Worm (Caenorhabditis elegans) whole organism, L2 larva: Measurements from ENCODE around the gene Y55B1AR.4.

Source experiments
- C34F6.9 ChIP-seq: fragments of 150-350 bp; optimal IDR thresholded peaks from 2 replicates; lab custom pipeline; 2014; ENCODE audit warnings: missing biosample characterization, missing genetic modification characterization
- R02D3.7 ChIP-seq: fragments of 150-350 bp; optimal IDR thresholded peaks from 2 replicates; lab custom pipeline; 2014; ENCODE audit warnings: missing biosample characterization, missing genetic modification characterization
- ZK546.5 ChIP-seq: sonication (generic microtip); optimal IDR thresholded peaks from 2 replicates; lab custom pipeline; 2017; ENCODE audit warnings: missing biosample characterization, missing genetic modification characterization
- aly-2 ChIP-seq: fragments of 150-350 bp; optimal IDR thresholded peaks from 2 replicates; lab custom pipeline; 2014; ENCODE audit warnings: missing biosample characterization, missing genetic modification characterization
- ceh-82 ChIP-seq: fragments of 150-350 bp; optimal IDR thresholded peaks from 2 replicates; lab custom pipeline; 2014; ENCODE audit warnings: missing biosample characterization, missing genetic modification characterization
- gmeb-1 ChIP-seq: fragments of 150-350 bp; optimal IDR thresholded peaks from 2 replicates; lab custom pipeline; 2014; ENCODE audit warnings: missing biosample characterization, missing genetic modification characterization
- lin-39 ChIP-seq: fragments of 150-350 bp; optimal IDR thresholded peaks from 2 replicates; lab custom pipeline; 2014; ENCODE audit warnings: missing biosample characterization, missing genetic modification reagents, missing genetic modification characterization
- mbf-1 ChIP-seq: sonication (generic microtip); optimal IDR thresholded peaks from 2 replicates; lab custom pipeline; 2017; ENCODE audit warnings: missing biosample characterization, missing genetic modification characterization
- nhr-10 ChIP-seq: sonication (generic microtip); optimal IDR thresholded peaks from 2 replicates; lab custom pipeline; 2017; ENCODE audit warnings: missing biosample characterization, missing genetic modification characterization
- nhr-12 ChIP-seq: fragments of 150-350 bp; optimal IDR thresholded peaks from 2 replicates; lab custom pipeline; 2014; ENCODE audit warnings: missing biosample characterization, missing genetic modification characterization
- nhr-25 ChIP-seq: fragments of 150-350 bp; sonication (generic microtip); optimal IDR thresholded peaks from 3 replicates; lab custom pipeline; 2014; ENCODE audit warnings: missing biosample characterization, missing genetic modification characterization
- nhr-77 ChIP-seq: fragments of 150-350 bp; optimal IDR thresholded peaks from 2 replicates; lab custom pipeline; 2014; ENCODE audit warnings: missing biosample characterization, missing genetic modification characterization
- peb-1 ChIP-seq: fragments of 150-350 bp; optimal IDR thresholded peaks from 2 replicates; lab custom pipeline; 2014; ENCODE audit warnings: missing biosample characterization, missing genetic modification characterization
- skn-1 ChIP-seq: sonication (generic microtip); optimal IDR thresholded peaks from 2 replicates; lab custom pipeline; 2017; ENCODE audit warnings: missing biosample characterization, missing genetic modification characterization
- sma-3 ChIP-seq: sonication (generic microtip); optimal IDR thresholded peaks from 2 replicates; lab custom pipeline; 2016; ENCODE audit warnings: missing genetic modification reagents, missing genetic modification characterization, missing compliant biosample characterization
- snpc-4 ChIP-seq: fragments of 150-350 bp; optimal IDR thresholded peaks from 2 replicates; lab custom pipeline; 2014; ENCODE audit warnings: missing biosample characterization, missing genetic modification characterization
- unc-39 ChIP-seq: fragments of 150-350 bp; optimal IDR thresholded peaks from 2 replicates; lab custom pipeline; 2014; ENCODE audit warnings: missing biosample characterization, missing genetic modification characterization
- unc-55 ChIP-seq: fragments of 150-350 bp; sonication (generic microtip); optimal IDR thresholded peaks from 3 replicates; lab custom pipeline; 2014; ENCODE audit warnings: missing biosample characterization, missing genetic modification reagents, missing genetic modification characterization
- ztf-4 ChIP-seq: fragments of 150-350 bp; optimal IDR thresholded peaks from 2 replicates; lab custom pipeline; 2014; ENCODE audit warnings: missing biosample characterization, missing genetic modification characterization

Y55B1AR.4 gene

DNA sequence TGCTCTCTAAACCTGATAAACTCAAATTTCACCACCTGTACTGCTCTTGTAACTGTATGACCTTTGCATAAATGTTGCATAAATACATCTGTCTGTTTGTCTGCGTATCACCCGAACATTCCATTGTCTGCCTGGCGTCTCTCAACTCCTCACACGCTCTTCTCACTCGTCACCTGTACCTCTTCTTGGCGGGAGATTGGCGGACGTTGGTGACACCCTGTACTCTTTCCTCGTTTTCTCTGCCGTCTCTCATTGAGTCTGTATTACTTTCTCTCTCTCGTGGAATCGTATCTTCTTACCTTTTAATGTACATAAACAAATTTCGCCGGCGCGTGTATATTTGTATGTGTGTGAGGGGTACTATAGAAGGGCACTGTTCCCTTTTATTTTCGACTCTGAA lies 46.5 kb downstream of the Y55B1AR.4 start (continued):
- TF ChIP-seq snpc-4 (tag; lab: Kevin White, UChicago) (no peak), ZK546.5 (tag; lab: Kevin White, UChicago) (no peak), nhr-10 (no peak), C34F6.9 (tag; lab: Kevin White, UChicago) (peak; percentile 35), gmeb-1 (peak; percentile 57), nhr-25 (peak; percentile 51), sma-3 (GFP tag; lab: Kevin White, UChicago) (peak; percentile 23), ztf-4 (tag; lab: Kevin White, UChicago) (no peak), peb-1 (tag; lab: Kevin White, UChicago) (no peak), aly-2 (tag; lab: Kevin White, UChicago) (no peak)

DNA sequence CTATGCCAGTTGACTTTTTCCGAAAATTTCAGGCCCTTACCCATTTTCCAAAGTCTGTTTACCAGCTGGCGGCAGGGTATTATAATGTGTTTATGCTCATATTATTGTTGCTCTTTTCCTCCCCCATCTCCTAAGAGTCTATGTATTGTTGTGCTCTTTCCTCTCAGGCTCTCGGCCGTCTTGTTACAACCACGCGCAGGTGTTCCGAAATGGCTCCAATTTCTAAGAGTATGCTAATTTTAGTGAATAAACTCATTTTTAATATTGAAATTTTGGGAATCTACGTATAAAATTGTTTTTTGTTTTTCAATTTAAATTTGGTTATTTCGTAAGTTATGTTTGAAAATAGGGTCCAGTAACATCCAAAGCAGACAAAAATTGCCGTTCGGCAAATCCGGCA lies 47.2 kb downstream of the Y55B1AR.4 start:
- TF ChIP-seq unc-55 (no peak), ZK546.5 (tag; lab: Kevin White, UChicago) (no peak)

DNA sequence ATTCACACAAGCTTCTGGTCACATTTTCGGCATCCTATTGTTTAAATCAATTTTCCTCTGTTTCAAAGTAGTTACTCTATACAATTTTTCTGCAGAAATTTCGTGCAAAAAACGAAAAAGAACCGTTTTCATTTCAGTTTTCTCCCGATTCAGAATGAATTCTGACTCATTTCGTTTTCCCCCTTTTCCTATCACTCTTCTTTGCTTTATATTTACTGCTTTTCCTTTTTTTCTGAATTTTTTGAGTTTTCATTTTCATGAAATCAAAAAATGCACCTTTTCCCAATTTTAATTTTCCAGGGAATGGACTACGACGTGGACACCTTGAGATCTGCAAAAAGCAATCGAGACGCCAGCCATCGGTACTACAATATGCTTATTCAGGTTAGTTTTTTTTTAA lies 49.7 kb downstream of the Y55B1AR.4 start, which contains the start of gene B0353.1:
B0353.1 (plus strand) TSS at position 301 of the 400 bp plus-strand sequence.
- TF ChIP-seq ceh-82 (tag; lab: Kevin White, UChicago) (no peak), R02D3.7 (tag; lab: Kevin White, UChicago) (no peak), lin-39 (tag; lab: Kevin White, UChicago) (no peak), skn-1 (tag; lab: Kevin White, UChicago) (no peak), unc-39 (tag; lab: Kevin White, UChicago) (no peak), nhr-12 (tag; lab: Kevin White, UChicago) (no peak), unc-55 (no peak), nhr-77 (tag; lab: Kevin White, UChicago) (no peak), mbf-1 (tag; lab: Kevin White, UChicago) (no peak), nhr-10 (no peak), ztf-4 (tag; lab: Kevin White, UChicago) (no peak), peb-1 (tag; lab: Kevin White, UChicago) (no peak)
